Fruit fly (Drosophila melanogaster): ENCODE measurements around the gene RpS3A.

The RpS3A gene

DNA sequence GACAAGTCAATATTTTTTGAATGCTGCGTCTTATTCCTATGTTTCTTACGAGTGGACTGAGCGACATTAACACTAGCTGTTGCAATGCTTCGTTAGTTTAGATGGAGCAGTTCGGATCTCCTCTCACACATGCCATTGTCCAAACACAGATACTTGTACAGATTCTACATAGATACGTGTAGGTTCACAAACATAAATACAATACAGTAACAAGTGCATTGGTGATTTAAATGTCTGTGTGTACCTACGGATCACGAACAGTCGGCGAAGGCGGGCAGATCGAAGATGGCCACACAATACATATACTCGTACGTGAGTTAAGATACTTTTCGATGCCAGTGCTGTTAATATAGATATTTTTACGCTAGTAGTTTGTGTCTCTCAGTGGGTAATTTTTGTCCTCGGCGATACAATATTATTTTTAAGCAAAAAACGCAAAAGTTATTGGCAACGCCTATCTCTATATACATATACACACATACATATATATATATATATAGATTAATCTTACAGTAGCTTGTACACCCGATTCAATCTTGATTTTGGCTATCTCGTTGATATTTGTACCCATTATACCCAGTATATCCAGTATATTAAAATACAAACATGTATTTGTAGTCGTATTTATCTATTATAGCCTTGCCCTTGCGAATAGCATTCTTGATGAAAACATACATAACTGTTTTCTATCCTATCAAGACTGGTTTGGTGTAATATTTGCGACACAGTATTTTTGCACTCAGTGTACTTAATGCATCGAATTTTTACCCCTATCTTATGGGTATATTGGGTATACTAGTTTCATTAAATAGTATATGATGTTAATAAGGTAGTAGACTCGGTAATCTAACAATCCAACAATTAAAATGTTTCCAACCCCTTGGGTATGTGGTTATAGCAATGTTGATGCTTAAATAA, 10.5 kb downstream of the RpS3A start, which contains the start of gene ci (continued):
- TF ChIP-seq crol (GFP tag; IDR thresholded peaks at IDR 0.05): no peak
- no peak for TF ChIP-seq Drgx (GFP tag; IDR thresholded peaks at IDR 0.05)
- no peak for TF ChIP-seq CG2889 (GFP tag; IDR thresholded peaks at IDR 0.05)
- TF ChIP-seq tll (GFP tag; optimal IDR thresholded peaks at IDR 0.05): peak in 1 of 2 experiments; percentile 44
- no peak for TF ChIP-seq CG12391 (tag; optimal IDR thresholded peaks at IDR 0.05)
- no peak for TF ChIP-seq CG7839 (tag; optimal IDR thresholded peaks at IDR 0.05)
- TF ChIP-seq mirr (GFP tag; optimal IDR thresholded peaks at IDR 0.05): peak; percentile 98
- no peak for TF ChIP-seq Asciz (GFP tag; optimal IDR thresholded peaks at IDR 0.05)
- no peak for TF ChIP-seq emc (GFP tag; optimal IDR thresholded peaks at IDR 0.05)
- no peak for TF ChIP-seq CG15073 (GFP tag; optimal IDR thresholded peaks at IDR 0.05)
- TF ChIP-seq ham (GFP tag; IDR thresholded peaks at IDR 0.05): no peak
- no peak for TF ChIP-seq GATAe (GFP tag; conservative IDR thresholded peaks at IDR 0.05)
- TF ChIP-seq kay (GFP tag; optimal IDR thresholded peaks at IDR 0.05): no peak
- no peak for TF ChIP-seq CG11247 (GFP tag; IDR thresholded peaks at IDR 0.05)
- TF ChIP-seq CG4820 (GFP tag; optimal IDR thresholded peaks at IDR 0.05): no peak
- TF ChIP-seq lola (GFP tag; optimal IDR thresholded peaks at IDR 0.05): peak in 1 of 3 experiments; percentile 53
- no peak for TF ChIP-seq gsb (GFP tag; IDR thresholded peaks at IDR 0.05)
- peak; percentile 11 for TF ChIP-seq CG10267 (tag; optimal IDR thresholded peaks at IDR 0.05)
- peak; percentile 40; the same call in 1 of the 2 replicates for TF ChIP-seq MBD-R2 (GFP tag; IDR thresholded peaks at IDR 0.05)
- TF ChIP-seq CG30403 (GFP tag; optimal IDR thresholded peaks at IDR 0.05): no peak
- TF ChIP-seq CG12219 (GFP tag; optimal IDR thresholded peaks at IDR 0.05): no peak
- TF ChIP-seq Mes4 (GFP tag; optimal IDR thresholded peaks at IDR 0.05): no peak
- TF ChIP-seq Hr39 (optimal IDR thresholded peaks at IDR 0.05): no peak
- TF ChIP-seq CG2202 (tag; optimal IDR thresholded peaks at IDR 0.05): peak; percentile 13
- no peak for TF ChIP-seq jumu (GFP tag; optimal IDR thresholded peaks at IDR 0.05)
- TF ChIP-seq HLH4C (GFP tag; IDR thresholded peaks at IDR 0.05; ENCODE audit: partially characterized antibody): no peak
- no peak for TF ChIP-seq slbo (GFP tag; IDR thresholded peaks at IDR 0.05)
- TF ChIP-seq kah (GFP tag; optimal IDR thresholded peaks at IDR 0.05): peak; percentile 38
- no peak for TF ChIP-seq crc (GFP tag; optimal IDR thresholded peaks at IDR 0.05)
- no peak for TF ChIP-seq bcd (GFP tag; optimal IDR thresholded peaks at IDR 0.05)
- no peak for TF ChIP-seq CG10462 (GFP tag; optimal IDR thresholded peaks at IDR 0.05)
- peak; percentile 77 for TF ChIP-seq CrebB (tag; optimal IDR thresholded peaks at IDR 0.05)
- no peak for TF ChIP-seq CG17186 (GFP tag; optimal IDR thresholded peaks at IDR 0.05)
- TF ChIP-seq CG17568 (GFP tag; optimal IDR thresholded peaks at IDR 0.05): no peak
- TF ChIP-seq Hand (GFP tag; optimal IDR thresholded peaks at IDR 0.05): no peak
- TF ChIP-seq CG1602 (GFP tag; optimal IDR thresholded peaks at IDR 0.05): no peak
- TF ChIP-seq cwo (GFP tag; optimal IDR thresholded peaks at IDR 0.05): no peak
- no peak for TF ChIP-seq D (optimal IDR thresholded peaks at IDR 0.05)
- no peak for TF ChIP-seq D (GFP tag; optimal IDR thresholded peaks at IDR 0.05)
- TF ChIP-seq cas (GFP tag; IDR thresholded peaks at IDR 0.05): no peak
- TF ChIP-seq CG32532 (GFP tag; IDR thresholded peaks at IDR 0.05): no peak; the same call in 1 of the 2 replicates
- TF ChIP-seq Xbp1 (GFP tag; optimal IDR thresholded peaks at IDR 0.05): no peak
- TF ChIP-seq CoRest (tag; optimal IDR thresholded peaks at IDR 0.05): no peak
- no peak for TF ChIP-seq sima (GFP tag; optimal IDR thresholded peaks at IDR 0.05)
- no peak for TF ChIP-seq CG5953 (GFP tag; IDR thresholded peaks at IDR 0.05)
- peak; percentile 76 for TF ChIP-seq CG15479 (GFP tag; optimal IDR thresholded peaks at IDR 0.05)
- no peak for TF ChIP-seq usp (GFP tag; optimal IDR thresholded peaks at IDR 0.05)
- TF ChIP-seq row (GFP tag; IDR thresholded peaks at IDR 0.05): peak; percentile 84
- TF ChIP-seq Hey (tag; optimal IDR thresholded peaks at IDR 0.05): no peak
- no peak for TF ChIP-seq ato (GFP tag; IDR thresholded peaks at IDR 0.05; ENCODE audit: partially characterized antibody)

Measured in whole organism, embryonic.